Worm (Caenorhabditis elegans): ENCODE results near the gene hpo-39.

The hpo-39 gene

DNA sequence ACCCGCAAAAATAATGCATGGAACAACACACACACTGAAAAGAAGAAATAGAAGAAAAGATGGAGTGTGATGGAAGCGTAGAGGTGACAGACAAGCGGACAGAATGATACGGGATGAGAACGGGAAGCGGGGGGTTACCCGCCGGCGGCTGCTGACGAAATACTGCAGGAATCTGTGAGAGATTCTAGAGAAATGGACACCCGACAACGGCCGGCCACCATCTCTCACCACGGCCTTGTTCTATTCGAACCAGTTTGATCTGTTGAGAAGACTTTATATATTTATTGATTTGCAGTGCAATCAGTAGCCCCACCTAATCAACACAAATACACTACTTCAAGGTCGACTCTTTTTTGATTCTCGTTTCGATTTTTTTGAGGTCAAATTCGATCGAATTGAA is 23.3 kb downstream of the hpo-39 start:
- peak; percentile 17 for TF ChIP-seq F13C5.2 (tag; optimal IDR thresholded peaks at IDR 0.05)
- TF ChIP-seq ceh-36 (tag; optimal IDR thresholded peaks at IDR 0.05) = no peak
- no peak for TF ChIP-seq B0310.2 (tag; optimal IDR thresholded peaks at IDR 0.05)
- TF ChIP-seq scrt-1 (GFP tag; IDR thresholded peaks at IDR 0.05) = no peak
- TF ChIP-seq ceh-13 (GFP tag; optimal IDR thresholded peaks at IDR 0.05) = no peak
- TF ChIP-seq ets-7 (tag; optimal IDR thresholded peaks at IDR 0.05) = no peak
- peak; percentile 12 for TF ChIP-seq hmg-4 (GFP tag; optimal IDR thresholded peaks at IDR 0.05)

DNA sequence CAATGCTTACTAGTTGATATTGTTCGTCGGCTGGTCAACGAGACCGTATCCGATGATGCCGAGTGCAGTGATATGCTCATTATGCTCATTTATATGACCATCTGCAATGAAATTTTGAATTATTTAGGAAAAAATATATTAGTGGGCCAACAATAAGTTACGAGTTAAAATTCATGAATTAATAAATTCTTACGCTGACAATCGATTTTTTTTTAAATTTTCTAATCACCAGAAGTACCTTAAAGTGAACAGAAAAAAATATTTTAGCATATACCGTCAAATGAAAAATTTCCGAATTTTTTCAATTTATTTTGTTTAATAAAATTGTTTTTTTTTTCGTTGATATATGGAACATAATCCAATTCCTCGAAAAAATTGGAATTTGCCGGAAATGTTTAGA is 24.5 kb downstream of the hpo-39 start, which contains the start of gene sos-1:
TSS of gene sos-1 (minus strand) at position 101 of the 400 bp plus-strand sequence.
- TF ChIP-seq flt-1 (GFP tag; IDR thresholded peaks at IDR 0.05) = no peak

DNA sequence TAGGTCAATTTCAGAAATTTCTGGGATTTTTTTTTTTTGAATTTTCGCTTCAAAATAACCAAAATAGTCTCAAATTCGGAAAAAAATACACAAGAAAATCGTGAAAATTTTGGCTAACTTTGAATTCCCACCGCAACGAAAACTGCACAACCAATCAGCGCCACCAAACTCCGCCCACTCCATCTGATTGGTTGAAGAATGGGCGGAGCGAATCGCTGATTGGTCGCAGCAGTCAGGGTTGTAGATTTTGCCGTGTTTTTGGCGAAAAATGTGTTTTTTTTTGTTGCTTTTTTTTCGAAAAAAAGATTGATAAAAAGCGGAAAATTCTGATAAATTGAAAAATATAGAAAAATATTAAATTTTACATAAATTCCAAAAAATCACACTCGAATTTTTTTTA is 26.9 kb downstream of the hpo-39 start:
- TF ChIP-seq sea-1 (GFP tag; conservative IDR thresholded peaks at IDR 0.05) (no peak), tbx-11 (GFP tag; IDR thresholded peaks at IDR 0.05) (no peak), ama-1 (optimal IDR thresholded peaks at IDR 0.05) (no peak), F13C5.2 (tag; optimal IDR thresholded peaks at IDR 0.05) (no peak), hmg-4 (GFP tag; optimal IDR thresholded peaks at IDR 0.05) (no peak), tbx-37 (GFP tag; conservative IDR thresholded peaks at IDR 0.05) (no peak), hmbx-1 (tag; optimal IDR thresholded peaks at IDR 0.05) (no peak), flt-1 (GFP tag; IDR thresholded peaks at IDR 0.05) (no peak), aly-1 (tag; optimal IDR thresholded peaks at IDR 0.05) (no peak), B0310.2 (tag; optimal IDR thresholded peaks at IDR 0.05) (no peak), ceh-36 (tag; optimal IDR thresholded peaks at IDR 0.05) (no peak), ceh-13 (GFP tag; optimal IDR thresholded peaks at IDR 0.05) (no peak), hnd-1 (tag; optimal IDR thresholded peaks at IDR 0.05) (no peak), ets-7 (tag; optimal IDR thresholded peaks at IDR 0.05) (no peak), tra-4 (tag; optimal IDR thresholded peaks at IDR 0.05) (no peak), scrt-1 (GFP tag; IDR thresholded peaks at IDR 0.05) (no peak), pes-1 (GFP tag; IDR thresholded peaks at IDR 0.05) (no peak)

DNA sequence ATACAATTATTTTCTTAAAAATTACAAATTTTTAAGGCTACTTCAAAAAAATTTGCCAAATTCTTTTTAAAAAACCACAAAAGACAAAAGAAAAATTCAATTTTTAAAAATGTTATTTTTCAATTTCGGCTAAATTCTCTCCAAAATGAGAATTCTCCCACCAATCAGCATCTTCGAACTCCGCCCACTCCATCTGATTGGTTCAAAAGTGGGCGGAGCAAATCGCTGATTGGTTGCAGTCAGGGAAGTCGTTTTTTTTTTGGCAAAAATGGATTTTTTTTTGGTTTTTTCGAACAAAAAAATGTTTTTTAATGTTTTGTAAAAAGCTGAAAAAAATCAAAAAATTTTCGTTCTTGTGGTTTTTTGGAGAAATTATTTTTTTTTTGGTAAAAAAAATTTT is 33.9 kb downstream of the hpo-39 start:
- TF ChIP-seq scrt-1 (GFP tag; IDR thresholded peaks at IDR 0.05) (no peak), pes-1 (GFP tag; IDR thresholded peaks at IDR 0.05) (no peak), flt-1 (GFP tag; IDR thresholded peaks at IDR 0.05) (no peak), tra-4 (tag; optimal IDR thresholded peaks at IDR 0.05) (no peak), tbx-11 (GFP tag; IDR thresholded peaks at IDR 0.05) (no peak), ets-7 (tag; optimal IDR thresholded peaks at IDR 0.05) (no peak), ama-1 (optimal IDR thresholded peaks at IDR 0.05) (no peak)

DNA sequence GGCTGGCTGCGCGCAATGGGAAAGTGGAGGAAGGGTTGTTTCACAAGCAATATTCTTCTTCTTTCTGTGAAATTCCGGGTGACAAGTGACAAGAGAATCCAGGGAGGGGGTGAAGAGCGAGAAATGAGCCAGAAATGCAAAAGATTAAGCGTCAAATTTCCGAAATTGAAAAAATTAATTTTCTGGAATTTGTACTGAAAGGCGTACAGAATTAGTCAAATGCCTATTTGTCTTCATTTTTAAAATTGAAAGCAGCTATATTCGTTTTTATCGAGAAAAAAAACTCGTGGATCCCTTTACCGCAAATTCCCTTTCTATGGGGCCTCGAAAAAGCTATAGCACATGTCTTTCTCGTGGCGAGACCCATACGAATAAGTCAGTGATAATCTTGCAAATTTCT is 38.0 kb downstream of the hpo-39 start:
- no peak for TF ChIP-seq scrt-1 (GFP tag; IDR thresholded peaks at IDR 0.05)
- no peak for TF ChIP-seq tbx-37 (GFP tag; conservative IDR thresholded peaks at IDR 0.05)
- TF ChIP-seq pes-1 (GFP tag; IDR thresholded peaks at IDR 0.05) = peak; percentile 43; the same call in 1 of the 2 replicates
- no peak for TF ChIP-seq ceh-13 (GFP tag; optimal IDR thresholded peaks at IDR 0.05)
- TF ChIP-seq aly-1 (tag; optimal IDR thresholded peaks at IDR 0.05) = no peak
- no peak for TF ChIP-seq hmg-4 (GFP tag; optimal IDR thresholded peaks at IDR 0.05)
- no peak for TF ChIP-seq tra-4 (tag; optimal IDR thresholded peaks at IDR 0.05)
- no peak for TF ChIP-seq ets-7 (tag; optimal IDR thresholded peaks at IDR 0.05)
- no peak for TF ChIP-seq hmbx-1 (tag; optimal IDR thresholded peaks at IDR 0.05)
- TF ChIP-seq ceh-36 (tag; optimal IDR thresholded peaks at IDR 0.05) = peak; percentile 12

- no peak for TF ChIP-seq tra-4 (tag; optimal IDR thresholded peaks at IDR 0.05)
- no peak for TF ChIP-seq hmg-4 (GFP tag; optimal IDR thresholded peaks at IDR 0.05)
- no peak for TF ChIP-seq tbx-11 (GFP tag; IDR thresholded peaks at IDR 0.05)
- no peak for TF ChIP-seq B0310.2 (tag; optimal IDR thresholded peaks at IDR 0.05)
- TF ChIP-seq aly-1 (tag; optimal IDR thresholded peaks at IDR 0.05) = no peak
- no peak for TF ChIP-seq ama-1 (optimal IDR thresholded peaks at IDR 0.05)
- TF ChIP-seq sea-1 (GFP tag; conservative IDR thresholded peaks at IDR 0.05) = no peak
- no peak for TF ChIP-seq hnd-1 (tag; optimal IDR thresholded peaks at IDR 0.05)
- TF ChIP-seq F13C5.2 (tag; optimal IDR thresholded peaks at IDR 0.05) = no peak
- TF ChIP-seq hmbx-1 (tag; optimal IDR thresholded peaks at IDR 0.05) = no peak
- no peak for TF ChIP-seq ceh-13 (GFP tag; optimal IDR thresholded peaks at IDR 0.05)
- no peak for TF ChIP-seq scrt-1 (GFP tag; IDR thresholded peaks at IDR 0.05)
- no peak for TF ChIP-seq ceh-36 (tag; optimal IDR thresholded peaks at IDR 0.05)
- no peak for TF ChIP-seq flt-1 (GFP tag; IDR thresholded peaks at IDR 0.05)
- no peak for TF ChIP-seq tbx-37 (GFP tag; conservative IDR thresholded peaks at IDR 0.05)
- no peak for TF ChIP-seq pes-1 (GFP tag; IDR thresholded peaks at IDR 0.05)
Observed at ce11 chrV:4527934-4528333, 45.8 kb downstream of the hpo-39 start.

DNA sequence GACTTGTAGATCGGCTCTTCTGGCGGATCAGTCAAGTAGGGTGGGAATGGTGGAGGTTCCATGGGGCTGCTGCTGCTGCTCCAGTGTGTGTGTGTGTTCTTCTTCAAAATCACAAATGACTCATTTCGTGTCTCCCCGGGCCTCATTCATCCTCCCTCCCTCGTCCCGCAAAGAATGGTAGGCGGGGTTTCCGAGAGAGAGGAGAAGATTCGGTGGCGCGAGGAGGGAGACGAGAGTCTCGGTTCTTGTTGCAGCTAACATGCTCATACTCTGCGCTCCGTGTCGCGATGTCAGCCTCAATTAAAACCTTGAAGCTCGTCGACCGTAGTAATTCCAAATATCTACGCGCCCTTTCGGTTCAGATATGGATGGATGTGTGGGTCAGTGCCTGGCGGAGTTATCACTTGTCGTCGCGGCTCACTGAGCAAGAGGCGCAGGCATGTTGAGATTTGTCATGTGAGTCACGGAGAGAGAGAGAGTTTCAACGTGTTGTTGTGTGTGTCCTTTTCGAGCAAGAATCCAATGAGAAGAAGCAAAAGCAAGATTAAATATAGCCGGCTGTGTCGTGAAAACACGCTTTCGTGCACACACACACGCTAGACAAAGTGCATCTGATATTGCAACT is 46.8 kb downstream of the hpo-39 start:
- TF ChIP-seq B0310.2 (tag; optimal IDR thresholded peaks at IDR 0.05) = no peak
- TF ChIP-seq scrt-1 (GFP tag; IDR thresholded peaks at IDR 0.05) = no peak
- TF ChIP-seq sea-1 (GFP tag; conservative IDR thresholded peaks at IDR 0.05) = no peak
- TF ChIP-seq flt-1 (GFP tag; IDR thresholded peaks at IDR 0.05) = no peak
- TF ChIP-seq aly-1 (tag; optimal IDR thresholded peaks at IDR 0.05) = no peak
- TF ChIP-seq ets-7 (tag; optimal IDR thresholded peaks at IDR 0.05) = no peak
- TF ChIP-seq hnd-1 (tag; optimal IDR thresholded peaks at IDR 0.05) = no peak
- TF ChIP-seq hmg-4 (GFP tag; optimal IDR thresholded peaks at IDR 0.05) = no peak
- TF ChIP-seq tbx-37 (GFP tag; conservative IDR thresholded peaks at IDR 0.05) = no peak
- TF ChIP-seq ceh-36 (tag; optimal IDR thresholded peaks at IDR 0.05) = no peak
- TF ChIP-seq F13C5.2 (tag; optimal IDR thresholded peaks at IDR 0.05) = no peak
- no peak for TF ChIP-seq tra-4 (tag; optimal IDR thresholded peaks at IDR 0.05)
- no peak for TF ChIP-seq pes-1 (GFP tag; IDR thresholded peaks at IDR 0.05)
- no peak for TF ChIP-seq hmbx-1 (tag; optimal IDR thresholded peaks at IDR 0.05)
- TF ChIP-seq tbx-11 (GFP tag; IDR thresholded peaks at IDR 0.05) = no peak
- TF ChIP-seq ceh-13 (GFP tag; optimal IDR thresholded peaks at IDR 0.05) = no peak

DNA sequence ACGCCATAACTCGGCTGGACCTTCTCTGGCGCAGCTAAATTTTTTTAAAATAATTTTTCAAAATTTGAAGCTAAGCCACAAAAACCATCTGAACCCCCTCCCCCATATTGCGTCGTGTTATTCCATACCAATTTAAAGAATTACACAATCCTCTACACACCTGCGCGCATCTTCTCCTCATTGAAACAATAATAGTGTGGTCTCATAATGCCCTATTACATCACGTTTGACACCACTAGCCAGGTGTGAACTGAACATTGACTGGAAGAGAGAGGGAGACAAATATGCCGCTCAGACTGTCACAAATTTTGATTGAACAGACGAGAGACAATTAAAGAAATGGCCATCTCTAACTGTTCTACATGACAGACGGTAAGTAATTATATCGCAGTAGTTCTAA is 48.2 kb downstream of the hpo-39 start:
- TF ChIP-seq ceh-13 (GFP tag; optimal IDR thresholded peaks at IDR 0.05) (no peak), pes-1 (GFP tag; IDR thresholded peaks at IDR 0.05) (no peak), ceh-36 (tag; optimal IDR thresholded peaks at IDR 0.05) (no peak), ama-1 (optimal IDR thresholded peaks at IDR 0.05) (no peak), tra-4 (tag; optimal IDR thresholded peaks at IDR 0.05) (no peak), ets-7 (tag; optimal IDR thresholded peaks at IDR 0.05) (no peak), aly-1 (tag; optimal IDR thresholded peaks at IDR 0.05) (no peak), hnd-1 (tag; optimal IDR thresholded peaks at IDR 0.05) (no peak), hmg-4 (GFP tag; optimal IDR thresholded peaks at IDR 0.05) (no peak), scrt-1 (GFP tag; IDR thresholded peaks at IDR 0.05) (no peak), tbx-37 (GFP tag; conservative IDR thresholded peaks at IDR 0.05) (no peak), sea-1 (GFP tag; conservative IDR thresholded peaks at IDR 0.05) (no peak)
